In genomic region chrX:4919040-4919881, dm6 we compare ENCODE assay signal across 6 fruit fly cellular contexts.
TF ChIP-seq lines count a peak whose summit lies in the region.

No protein-coding gene starts in this region.

- peak; percentile 86 to 93 for TF ChIP-seq CTCF in S2 (optimal IDR thresholded peaks at IDR 0.05; lab: Kevin White, UChicago)
- peak; percentile 92 for TF ChIP-seq CTCF in whole organism, embryonic (GFP tag; optimal IDR thresholded peaks at IDR 0.05; lab: Kevin White, UChicago)

TF ChIP-seq in whole organism, adult, 20 proteins besides CTCF, POLR2A, EP300 and RAD21 (continues in another document):
- TF ChIP-seq Crg-1 (GFP tag; optimal IDR thresholded peaks at IDR 0.05; lab: Kevin White, UChicago) (peak; percentile 38), CG7045 (GFP tag; optimal IDR thresholded peaks at IDR 0.05; lab: Kevin White, UChicago) (peak; percentile 61), Mnt (GFP tag; optimal IDR thresholded peaks at IDR 0.05; lab: Kevin White, UChicago) (peak; percentile 40), CG12768 (GFP tag; optimal IDR thresholded peaks at IDR 0.05; lab: Kevin White, UChicago) (peak; percentile 88), pad (GFP tag; optimal IDR thresholded peaks at IDR 0.05; lab: Kevin White, UChicago) (peak; percentile 69), toe (GFP tag; optimal IDR thresholded peaks at IDR 0.05; lab: Kevin White, UChicago) (peak; percentile 59), CG33017 (tag; optimal IDR thresholded peaks at IDR 0.05; lab: Kevin White, UChicago) (peak; percentile 86), CG14711 (tag; optimal IDR thresholded peaks at IDR 0.05; lab: Kevin White, UChicago) (peak; percentile 83), CG11617 (GFP tag; optimal IDR thresholded peaks at IDR 0.05; lab: Kevin White, UChicago) (peak; percentile 58), cic (GFP tag; optimal IDR thresholded peaks at IDR 0.05; lab: Kevin White, UChicago) (peak; percentile 26), kay (GFP tag; lab: Kevin White, UChicago; ENCODE audit: borderline replicate concordance) (no peak), cnc (optimal IDR thresholded peaks at IDR 0.05; lab: Kevin White, UChicago) (no peak), Clk (GFP tag; optimal IDR thresholded peaks at IDR 0.05; lab: Kevin White, UChicago) (peak; percentile 38), bab1 (GFP tag; optimal IDR thresholded peaks at IDR 0.05; lab: Kevin White, UChicago) (peak; percentile 80), ovo (GFP tag; optimal IDR thresholded peaks at IDR 0.05; lab: Kevin White, UChicago) (no peak), CG7101 (tag; optimal IDR thresholded peaks at IDR 0.05; lab: Kevin White, UChicago) (peak; percentile 88), tj (GFP tag; optimal IDR thresholded peaks at IDR 0.05; lab: Kevin White, UChicago) (peak; percentile 87), CG5204 (GFP tag; optimal IDR thresholded peaks at IDR 0.05; lab: Kevin White, UChicago) (peak; percentile 64)

TF ChIP-seq in whole organism, embryonic, 481 proteins besides CTCF, POLR2A, EP300 and RAD21 (continues in another document):
- TF ChIP-seq tio (GFP tag; optimal IDR thresholded peaks at IDR 0.05; lab: Kevin White, UChicago) = no peak
- TF ChIP-seq Gug (GFP tag; IDR thresholded peaks at IDR 0.05; lab: Robert Waterston, UW) = peak; percentile 94
- peak; percentile 55 for TF ChIP-seq btn (GFP tag; optimal IDR thresholded peaks at IDR 0.05; lab: Kevin White, UChicago)
- no peak for TF ChIP-seq nau (GFP tag; optimal IDR thresholded peaks at IDR 0.05; lab: Kevin White, UChicago)
- TF ChIP-seq nerfin-1 (tag; optimal IDR thresholded peaks at IDR 0.05; lab: Kevin White, UChicago) = peak; percentile 27
- TF ChIP-seq CG11456 (GFP tag; IDR thresholded peaks at IDR 0.05; lab: Robert Waterston, UW) = peak; percentile 94
- peak; percentile 43 for TF ChIP-seq CG10147 (GFP tag; optimal IDR thresholded peaks at IDR 0.05; lab: Kevin White, UChicago)
- peak; percentile 92 for TF ChIP-seq vvl (GFP tag; IDR thresholded peaks at IDR 0.05; lab: Robert Waterston, UW)
- peak; percentile 66 for TF ChIP-seq CG9932 (GFP tag; IDR thresholded peaks at IDR 0.05; lab: Robert Waterston, UW)
- TF ChIP-seq Atf3 (GFP tag; optimal IDR thresholded peaks at IDR 0.05; lab: Kevin White, UChicago) = peak; percentile 69
- TF ChIP-seq fd3F (GFP tag; optimal IDR thresholded peaks at IDR 0.05; lab: Kevin White, UChicago) = peak; percentile 83
- peak; percentile 71 for TF ChIP-seq CG12391 (tag; optimal IDR thresholded peaks at IDR 0.05; lab: Kevin White, UChicago)
- TF ChIP-seq CG11723 (GFP tag; optimal IDR thresholded peaks at IDR 0.05; lab: Kevin White, UChicago) = peak; percentile 43
- TF ChIP-seq CG12236 (GFP tag; optimal IDR thresholded peaks at IDR 0.05; lab: Kevin White, UChicago) = peak; percentile 50
- peak; percentile 89 for TF ChIP-seq ttk (GFP tag; IDR thresholded peaks at IDR 0.05; lab: Robert Waterston, UW)
- peak; percentile 48 for TF ChIP-seq dan (GFP tag; IDR thresholded peaks at IDR 0.05; lab: Robert Waterston, UW)
- no peak for TF ChIP-seq tll (GFP tag; optimal IDR thresholded peaks at IDR 0.05; lab: Kevin White, UChicago)
- TF ChIP-seq Ssrp (tag; optimal IDR thresholded peaks at IDR 0.05; lab: Kevin White, UChicago) = peak; percentile 72
- no peak for TF ChIP-seq nerfin-2 (GFP tag; IDR thresholded peaks at IDR 0.05; lab: Robert Waterston, UW; ENCODE audit: partially characterized antibody)

TF ChIP-seq in whole organism, prepupa, 60 proteins besides CTCF, POLR2A, EP300 and RAD21 (continues in another document):
- TF ChIP-seq CG16779 (tag; optimal IDR thresholded peaks at IDR 0.05; lab: Kevin White, UChicago) = peak; percentile 62
- peak; percentile 72 for TF ChIP-seq fd59A (GFP tag; optimal IDR thresholded peaks at IDR 0.05; lab: Kevin White, UChicago)
- peak; percentile 73 for TF ChIP-seq CG6808 (GFP tag; optimal IDR thresholded peaks at IDR 0.05; lab: Kevin White, UChicago)
- peak; percentile 89 for TF ChIP-seq Gug (GFP tag; IDR thresholded peaks at IDR 0.05; lab: Robert Waterston, UW)
- TF ChIP-seq Sox102F (GFP tag; optimal IDR thresholded peaks at IDR 0.05; lab: Kevin White, UChicago) = peak; percentile 51
- no peak for TF ChIP-seq Hr38 (GFP tag; optimal IDR thresholded peaks at IDR 0.05; lab: Kevin White, UChicago)
- TF ChIP-seq CG4318 (GFP tag; optimal IDR thresholded peaks at IDR 0.05; lab: Kevin White, UChicago) = peak; percentile 71
- peak; percentile 84 for TF ChIP-seq CG8319 (GFP tag; optimal IDR thresholded peaks at IDR 0.05; lab: Kevin White, UChicago)
- peak; percentile 85 for TF ChIP-seq CG11902 (GFP tag; optimal IDR thresholded peaks at IDR 0.05; lab: Kevin White, UChicago)
- peak; percentile 88 for TF ChIP-seq OdsH (GFP tag; optimal IDR thresholded peaks at IDR 0.05; lab: Kevin White, UChicago)
- peak; percentile 67 for TF ChIP-seq CG3032 (tag; optimal IDR thresholded peaks at IDR 0.05; lab: Kevin White, UChicago)
- peak; percentile 60 for TF ChIP-seq Met (GFP tag; optimal IDR thresholded peaks at IDR 0.05; lab: Kevin White, UChicago)
- TF ChIP-seq achi (GFP tag; optimal IDR thresholded peaks at IDR 0.05; lab: Kevin White, UChicago) = peak; percentile 82
- TF ChIP-seq CG9139 (GFP tag; optimal IDR thresholded peaks at IDR 0.05; lab: Kevin White, UChicago) = peak; percentile 47
- peak; percentile 45 for TF ChIP-seq lz (GFP tag; optimal IDR thresholded peaks at IDR 0.05; lab: Kevin White, UChicago)
- TF ChIP-seq CG8632 (GFP tag; optimal IDR thresholded peaks at IDR 0.05; lab: Kevin White, UChicago) = peak; percentile 81
- TF ChIP-seq Eip78C (GFP tag; lab: Kevin White, UChicago) = peak; percentile 92
- peak; percentile 95 for TF ChIP-seq eg (GFP tag; IDR thresholded peaks at IDR 0.05; lab: Robert Waterston, UW)
- peak; percentile 44 for TF ChIP-seq fd85E (GFP tag; optimal IDR thresholded peaks at IDR 0.05; lab: Kevin White, UChicago)

TF ChIP-seq in whole organism, pupa, 21 proteins besides CTCF, POLR2A, EP300 and RAD21:
- peak; percentile 80 for TF ChIP-seq CG34367 (tag; optimal IDR thresholded peaks at IDR 0.05; lab: Kevin White, UChicago)
- peak; percentile 80 for TF ChIP-seq CG14655 (GFP tag; optimal IDR thresholded peaks at IDR 0.05; lab: Kevin White, UChicago)
- TF ChIP-seq Pif1B (GFP tag; optimal IDR thresholded peaks at IDR 0.05; lab: Kevin White, UChicago) = peak; percentile 78
- TF ChIP-seq fd96Ca (GFP tag; IDR thresholded peaks at IDR 0.05; lab: Robert Waterston, UW) = peak; percentile 96
- TF ChIP-seq CG10348 (GFP tag; IDR thresholded peaks at IDR 0.05; lab: Robert Waterston, UW) = peak; percentile 87
- TF ChIP-seq CG15710 (tag; optimal IDR thresholded peaks at IDR 0.05; lab: Kevin White, UChicago) = peak; percentile 83
- no peak for TF ChIP-seq D1 (tag; optimal IDR thresholded peaks at IDR 0.05; lab: Kevin White, UChicago)
- peak; percentile 94 for TF ChIP-seq CG32121 (GFP tag; IDR thresholded peaks at IDR 0.05; lab: Robert Waterston, UW)
- peak; percentile 83 for TF ChIP-seq CG8301 (tag; optimal IDR thresholded peaks at IDR 0.05; lab: Kevin White, UChicago)
- TF ChIP-seq rn (GFP tag; IDR thresholded peaks at IDR 0.05; lab: Robert Waterston, UW) = peak; percentile 80
- peak; percentile 87 for TF ChIP-seq Pif1A (GFP tag; optimal IDR thresholded peaks at IDR 0.05; lab: Kevin White, UChicago)
- TF ChIP-seq EcR (GFP tag; optimal IDR thresholded peaks at IDR 0.05; lab: Kevin White, UChicago) = no peak
- peak; percentile 56 for TF ChIP-seq gl (tag; optimal IDR thresholded peaks at IDR 0.05; lab: Kevin White, UChicago)
- TF ChIP-seq Snoo (tag; optimal IDR thresholded peaks at IDR 0.05; lab: Kevin White, UChicago) = peak; percentile 28
- peak; percentile 97 for TF ChIP-seq CG4496 (GFP tag; IDR thresholded peaks at IDR 0.05; lab: Robert Waterston, UW)
- peak; percentile 79 for TF ChIP-seq CG17806 (tag; optimal IDR thresholded peaks at IDR 0.05; lab: Kevin White, UChicago)
- TF ChIP-seq CG9948 (tag; optimal IDR thresholded peaks at IDR 0.05; lab: Kevin White, UChicago) = peak; percentile 76
- TF ChIP-seq CG12605 (GFP tag; IDR thresholded peaks at IDR 0.05; lab: Robert Waterston, UW) = peak; percentile 88
- TF ChIP-seq CG13204 (GFP tag; optimal IDR thresholded peaks at IDR 0.05; lab: Kevin White, UChicago) = peak; percentile 11
- peak; percentile 76 for TF ChIP-seq CG8159 (tag; optimal IDR thresholded peaks at IDR 0.05; lab: Kevin White, UChicago)
- TF ChIP-seq Ets98B (GFP tag; IDR thresholded peaks at IDR 0.05; lab: Robert Waterston, UW) = peak; percentile 94

TF ChIP-seq in whole organism, wandering third instar larva, 38 proteins besides CTCF, POLR2A, EP300 and RAD21 (continues in another document):
- TF ChIP-seq jim (GFP tag; optimal IDR thresholded peaks at IDR 0.05; lab: Kevin White, UChicago) = no peak
- no peak for TF ChIP-seq CrebA (GFP tag; optimal IDR thresholded peaks at IDR 0.05; lab: Kevin White, UChicago; ENCODE audit: borderline replicate concordance)
- TF ChIP-seq CG9705 (GFP tag; optimal IDR thresholded peaks at IDR 0.05; lab: Kevin White, UChicago) = no peak
- TF ChIP-seq N (GFP tag; optimal IDR thresholded peaks at IDR 0.05; lab: Kevin White, UChicago) = no peak
- TF ChIP-seq GATAd (GFP tag; optimal IDR thresholded peaks at IDR 0.05; lab: Kevin White, UChicago) = no peak
- TF ChIP-seq Mio (GFP tag; optimal IDR thresholded peaks at IDR 0.05; lab: Kevin White, UChicago) = no peak
- peak; percentile 73 for TF ChIP-seq h (GFP tag; optimal IDR thresholded peaks at IDR 0.05; lab: Kevin White, UChicago)
- no peak for TF ChIP-seq dl (GFP tag; optimal IDR thresholded peaks at IDR 0.05; lab: Kevin White, UChicago; ENCODE audit: insufficient read depth in 1 of 2, partially characterized antibody in 2 of 2)
- no peak for TF ChIP-seq sage (GFP tag; optimal IDR thresholded peaks at IDR 0.05; lab: Kevin White, UChicago)
- peak in 1 of 2 experiments; percentile 79 for TF ChIP-seq foxo (GFP tag; optimal IDR thresholded peaks at IDR 0.05; lab: Kevin White, UChicago)
- TF ChIP-seq HLH106 (tag; optimal IDR thresholded peaks at IDR 0.05; lab: Kevin White, UChicago) = peak; percentile 56
- TF ChIP-seq dsf (GFP tag; optimal IDR thresholded peaks at IDR 0.05; lab: Kevin White, UChicago; ENCODE audit: borderline replicate concordance) = no peak
- TF ChIP-seq rgr (GFP tag; optimal IDR thresholded peaks at IDR 0.05; lab: Kevin White, UChicago) = peak; percentile 73
- peak; percentile 21 for TF ChIP-seq woc (GFP tag; optimal IDR thresholded peaks at IDR 0.05; lab: Kevin White, UChicago)
- no peak for TF ChIP-seq usp (GFP tag; optimal IDR thresholded peaks at IDR 0.05; lab: Kevin White, UChicago)
- peak; percentile 72 for TF ChIP-seq fru (GFP tag; optimal IDR thresholded peaks at IDR 0.05; lab: Kevin White, UChicago)
- no peak for TF ChIP-seq CG32264 (GFP tag; optimal IDR thresholded peaks at IDR 0.05; lab: Kevin White, UChicago)
- no peak for TF ChIP-seq Dfd (GFP tag; optimal IDR thresholded peaks at IDR 0.05; lab: Kevin White, UChicago)
- TF ChIP-seq psq (GFP tag; optimal IDR thresholded peaks at IDR 0.05; lab: Kevin White, UChicago) = peak; percentile 17
- no peak for TF ChIP-seq Abd-B (GFP tag; optimal IDR thresholded peaks at IDR 0.05; lab: Kevin White, UChicago)
- no peak for TF ChIP-seq dmrt93B (GFP tag; optimal IDR thresholded peaks at IDR 0.05; lab: Kevin White, UChicago)
- no peak for TF ChIP-seq Myc (optimal IDR thresholded peaks at IDR 0.05; lab: Kevin White, UChicago)
- no peak for TF ChIP-seq Vsx2 (GFP tag; optimal IDR thresholded peaks at IDR 0.05; lab: Kevin White, UChicago; ENCODE audit: partially characterized antibody)
